Worm (Caenorhabditis elegans) whole organism, L2 larva: ENCODE measurements around the gene sdz-32.

ENCODE experiments used
- ZK546.5 ChIP-seq: sonication (generic microtip); optimal IDR thresholded peaks from 2 replicates; lab custom pipeline; 2017; ENCODE audit warnings: missing biosample characterization, missing genetic modification characterization
- ama-1 ChIP-seq: fragments of 150-350 bp; optimal IDR thresholded peaks from 2 replicates; lab custom pipeline; 2018; ENCODE audit warnings: inconsistent platforms
- ceh-82 ChIP-seq: fragments of 150-350 bp; optimal IDR thresholded peaks from 2 replicates; lab custom pipeline; 2014; ENCODE audit warnings: missing biosample characterization, missing genetic modification characterization
- elt-3 ChIP-seq: sonication (generic microtip); optimal IDR thresholded peaks from 2 replicates; lab custom pipeline; 2017; ENCODE audit warnings: missing biosample characterization, missing genetic modification characterization
- lin-13 ChIP-seq: fragments of 150-350 bp; optimal IDR thresholded peaks from 2 replicates; lab custom pipeline; 2014; ENCODE audit warnings: missing biosample characterization, missing genetic modification reagents, missing genetic modification characterization
- nhr-10 ChIP-seq: sonication (generic microtip); optimal IDR thresholded peaks from 2 replicates; lab custom pipeline; 2017; ENCODE audit warnings: missing biosample characterization, missing genetic modification characterization
- nhr-237 ChIP-seq: fragments of 150-350 bp; optimal IDR thresholded peaks from 2 replicates; lab custom pipeline; 2014; ENCODE audit warnings: missing biosample characterization, missing genetic modification characterization
- snpc-4 ChIP-seq: fragments of 150-350 bp; optimal IDR thresholded peaks from 2 replicates; lab custom pipeline; 2014; ENCODE audit warnings: missing biosample characterization, missing genetic modification characterization
- unc-62 ChIP-seq: fragments of 150-350 bp; optimal IDR thresholded peaks from 2 replicates; lab custom pipeline; 2014; ENCODE audit warnings: missing biosample characterization, missing genetic modification reagents, missing genetic modification characterization

ce11 chrII:3482231-3482630 is 8.4 kb downstream of the sdz-32 start, which contains the start of gene smu-2:
- no peak for TF ChIP-seq nhr-237
- TF ChIP-seq nhr-10 (tag; lab: Kevin White, UChicago) = no peak
- peak; percentile 74 for TF ChIP-seq lin-13 (GFP tag; lab: Kevin White, UChicago)
- TF ChIP-seq ceh-82 (tag; lab: Kevin White, UChicago) = no peak
- TF ChIP-seq elt-3 (tag; lab: Kevin White, UChicago) = no peak
- TF ChIP-seq ZK546.5 = no peak
- no peak for TF ChIP-seq snpc-4 (tag; lab: Kevin White, UChicago)
- no peak for TF ChIP-seq ama-1 (lab: Kevin White, UChicago)
- TF ChIP-seq unc-62 = no peak
